Worm (Caenorhabditis elegans) whole organism, L4/young adult: ENCODE data around the gene Y50D4A.5.

Experiments
- W03F9.2 ChIP-seq: fragments of 150-350 bp; optimal IDR thresholded peaks from 2 replicates; lab custom pipeline; 2014; ENCODE audit warnings: missing biosample characterization, missing genetic modification characterization
- dao-5 ChIP-seq: sonication (generic microtip); optimal IDR thresholded peaks from 2 replicates; lab custom pipeline; 2016; ENCODE audit warnings: missing genotype, missing genetic modification characterization, moderate library complexity, missing compliant biosample characterization
- him-1 ChIP-seq: sonication (generic microtip); optimal IDR thresholded peaks from 2 replicates; lab custom pipeline; 2016; ENCODE audit warnings: missing genotype, missing genetic modification reagents, missing genetic modification characterization, missing compliant biosample characterization

Gene Y50D4A.5

ce11 chrV:1226239-1226638, 19.1 kb downstream of the Y50D4A.5 start:
- no peak for TF ChIP-seq him-1 (tag; lab: Kevin White, UChicago)
- no peak for TF ChIP-seq dao-5 (tag; lab: Kevin White, UChicago)
- no peak for TF ChIP-seq W03F9.2

- TF ChIP-seq dao-5 (tag; lab: Kevin White, UChicago) (no peak), him-1 (tag; lab: Kevin White, UChicago) (no peak), W03F9.2 (no peak)
Observed at ce11 chrV:1227756-1228665, 20.9 kb downstream of the Y50D4A.5 start.

ce11 chrV:1228884-1229662, 22.0 kb downstream of the Y50D4A.5 start:
- TF ChIP-seq dao-5 (tag; lab: Kevin White, UChicago) (no peak), W03F9.2 (no peak), him-1 (tag; lab: Kevin White, UChicago) (no peak)

ce11 chrV:1230540-1230939, 23.4 kb downstream of the Y50D4A.5 start:
- TF ChIP-seq W03F9.2 (no peak), dao-5 (tag; lab: Kevin White, UChicago) (no peak), him-1 (tag; lab: Kevin White, UChicago) (no peak)

- TF ChIP-seq him-1 (tag; lab: Kevin White, UChicago) = no peak
- TF ChIP-seq W03F9.2 = no peak
- no peak for TF ChIP-seq dao-5 (tag; lab: Kevin White, UChicago)
Observed at ce11 chrV:1232574-1232973, 25.5 kb downstream of the Y50D4A.5 start.

ce11 chrV:1235355-1235754, 28.2 kb downstream of the Y50D4A.5 start, which contains the start of gene madd-2:
Gene madd-2, minus strand, starts transcription at chrV:1235455.
- TF ChIP-seq him-1 (tag; lab: Kevin White, UChicago) = no peak
- TF ChIP-seq dao-5 (tag; lab: Kevin White, UChicago) = no peak
- no peak for TF ChIP-seq W03F9.2

ce11 chrV:1236333-1237068, 29.4 kb downstream of the Y50D4A.5 start:
- TF ChIP-seq W03F9.2 (no peak), dao-5 (tag; lab: Kevin White, UChicago) (no peak), him-1 (tag; lab: Kevin White, UChicago) (no peak)

ce11 chrV:1242432-1242831, 35.3 kb downstream of the Y50D4A.5 start:
- TF ChIP-seq dao-5 (tag; lab: Kevin White, UChicago) = no peak
- no peak for TF ChIP-seq W03F9.2
- TF ChIP-seq him-1 (tag; lab: Kevin White, UChicago) = no peak

- TF ChIP-seq him-1 (tag; lab: Kevin White, UChicago) = no peak
- no peak for TF ChIP-seq dao-5 (tag; lab: Kevin White, UChicago)
- TF ChIP-seq W03F9.2 = no peak
Observed at ce11 chrV:1243011-1243410, 35.9 kb downstream of the Y50D4A.5 start.

ce11 chrV:1244021-1244708, 37.1 kb downstream of the Y50D4A.5 start:
- TF ChIP-seq dao-5 (tag; lab: Kevin White, UChicago) = no peak
- TF ChIP-seq him-1 (tag; lab: Kevin White, UChicago) = no peak
- no peak for TF ChIP-seq W03F9.2

- no peak for TF ChIP-seq W03F9.2
- no peak for TF ChIP-seq dao-5 (tag; lab: Kevin White, UChicago)
- no peak for TF ChIP-seq him-1 (tag; lab: Kevin White, UChicago)
Observed at ce11 chrV:1252794-1253193, 45.7 kb downstream of the Y50D4A.5 start.
